Worm (Caenorhabditis elegans) whole organism, L2 larva: ENCODE measurements around the gene kin-18.

Source experiments
- C34F6.9 ChIP-seq: fragments of 150-350 bp; optimal IDR thresholded peaks from 2 replicates; lab custom pipeline; 2014; ENCODE audit warnings: missing biosample characterization, missing genetic modification characterization
- F13H6.1 ChIP-seq: sonication (generic microtip); optimal IDR thresholded peaks from 2 replicates; lab custom pipeline; 2016; ENCODE audit warnings: missing genetic modification characterization, missing compliant biosample characterization
- R02D3.7 ChIP-seq: fragments of 150-350 bp; optimal IDR thresholded peaks from 2 replicates; lab custom pipeline; 2014; ENCODE audit warnings: missing biosample characterization, missing genetic modification characterization
- Y55F3AM.14 ChIP-seq: fragments of 200-800 bp; sonication (Bioruptor generic); optimal IDR thresholded peaks from 2 replicates; lab custom pipeline; 2018; ENCODE audit warnings: mild to moderate bottlenecking, missing genetic modification characterization, missing compliant biosample characterization
- ZK546.5 ChIP-seq: sonication (generic microtip); optimal IDR thresholded peaks from 2 replicates; lab custom pipeline; 2017; ENCODE audit warnings: missing biosample characterization, missing genetic modification characterization
- alr-1 ChIP-seq: fragments of 150-350 bp; optimal IDR thresholded peaks from 2 replicates; lab custom pipeline; 2014; ENCODE audit warnings: missing biosample characterization, missing genetic modification characterization
- aly-2 ChIP-seq: fragments of 150-350 bp; optimal IDR thresholded peaks from 2 replicates; lab custom pipeline; 2014; ENCODE audit warnings: missing biosample characterization, missing genetic modification characterization
- blmp-1 ChIP-seq: sonication (generic microtip); optimal IDR thresholded peaks from 2 replicates; lab custom pipeline; 2017; ENCODE audit warnings: missing genetic modification characterization, mild to moderate bottlenecking, missing compliant biosample characterization, antibody characterized with exemption, moderate library complexity; ENCODE audit not compliant: insufficient read depth
- ceh-16 ChIP-seq: fragments of 150-350 bp; optimal IDR thresholded peaks from 2 replicates; lab custom pipeline; 2014; ENCODE audit warnings: missing biosample characterization, missing genetic modification characterization
- ceh-82 ChIP-seq: fragments of 150-350 bp; optimal IDR thresholded peaks from 2 replicates; lab custom pipeline; 2014; ENCODE audit warnings: missing biosample characterization, missing genetic modification characterization
- crh-2 ChIP-seq: sonication (generic microtip); optimal IDR thresholded peaks from 2 replicates; lab custom pipeline; 2017; ENCODE audit warnings: missing biosample characterization, missing genetic modification characterization
- dmd-4 ChIP-seq: sonication (generic microtip); optimal IDR thresholded peaks from 2 replicates; lab custom pipeline; 2017; ENCODE audit warnings: missing biosample characterization, missing genetic modification characterization
- egl-27 ChIP-seq: sonication (generic microtip); optimal IDR thresholded peaks from 3 replicates; lab custom pipeline; 2017; ENCODE audit warnings: missing biosample characterization, missing genetic modification reagents, missing genetic modification characterization
- elt-1 ChIP-seq: fragments of 150-350 bp; optimal IDR thresholded peaks from 2 replicates; lab custom pipeline; 2014; ENCODE audit warnings: missing biosample characterization, missing genetic modification characterization
- elt-3 ChIP-seq: sonication (generic microtip); optimal IDR thresholded peaks from 2 replicates; lab custom pipeline; 2017; ENCODE audit warnings: missing biosample characterization, missing genetic modification characterization
- fos-1 ChIP-seq: fragments of 150-350 bp; optimal IDR thresholded peaks from 2 replicates; lab custom pipeline; 2014; ENCODE audit warnings: missing biosample characterization, missing genetic modification characterization
- gmeb-1 ChIP-seq: fragments of 150-350 bp; optimal IDR thresholded peaks from 2 replicates; lab custom pipeline; 2014; ENCODE audit warnings: missing biosample characterization, missing genetic modification characterization
- lin-13 ChIP-seq: fragments of 150-350 bp; optimal IDR thresholded peaks from 2 replicates; lab custom pipeline; 2014; ENCODE audit warnings: missing biosample characterization, missing genetic modification reagents, missing genetic modification characterization
- lsy-2 ChIP-seq, 2 experiments: fragments of 150-350 bp in 1 of 2; sonication (generic microtip) in 1 of 2; optimal IDR thresholded peaks; 2 replicates each; lab custom pipeline; 2014 to 2017; ENCODE audit warnings: missing biosample characterization in 2 of 2, missing genetic modification characterization in 2 of 2
- mdl-1 ChIP-seq, 2 experiments: fragments of 150-350 bp in 1 of 2; sonication (generic microtip) in 1 of 2; optimal IDR thresholded peaks; 2 replicates each; lab custom pipeline; 2017; ENCODE audit warnings: missing biosample characterization in 2 of 2, missing genetic modification characterization in 2 of 2
- nhr-10 ChIP-seq: sonication (generic microtip); optimal IDR thresholded peaks from 2 replicates; lab custom pipeline; 2017; ENCODE audit warnings: missing biosample characterization, missing genetic modification characterization
- nhr-11 ChIP-seq: fragments of 150-350 bp; optimal IDR thresholded peaks from 2 replicates; lab custom pipeline; 2014; ENCODE audit warnings: missing biosample characterization, missing genetic modification characterization
- nhr-12 ChIP-seq: fragments of 150-350 bp; optimal IDR thresholded peaks from 2 replicates; lab custom pipeline; 2014; ENCODE audit warnings: missing biosample characterization, missing genetic modification characterization
- nhr-129 ChIP-seq: fragments of 150-350 bp; optimal IDR thresholded peaks from 2 replicates; lab custom pipeline; 2014; ENCODE audit warnings: missing biosample characterization, missing genetic modification characterization
- nhr-21 ChIP-seq: fragments of 150-350 bp; optimal IDR thresholded peaks from 2 replicates; lab custom pipeline; 2014; ENCODE audit warnings: missing biosample characterization, missing genetic modification characterization
- nhr-237 ChIP-seq: fragments of 150-350 bp; optimal IDR thresholded peaks from 2 replicates; lab custom pipeline; 2014; ENCODE audit warnings: missing biosample characterization, missing genetic modification characterization
- nhr-6 ChIP-seq: fragments of 150-350 bp; optimal IDR thresholded peaks from 2 replicates; lab custom pipeline; 2014; ENCODE audit warnings: missing biosample characterization, missing genetic modification characterization
- skn-1 ChIP-seq: sonication (generic microtip); optimal IDR thresholded peaks from 2 replicates; lab custom pipeline; 2017; ENCODE audit warnings: missing biosample characterization, missing genetic modification characterization
- sma-3 ChIP-seq: sonication (generic microtip); optimal IDR thresholded peaks from 2 replicates; lab custom pipeline; 2016; ENCODE audit warnings: missing genetic modification reagents, missing genetic modification characterization, missing compliant biosample characterization
- sma-9 ChIP-seq, 2 experiments: fragments of 150-350 bp in 1 of 2; sonication (generic microtip) in 1 of 2; optimal IDR thresholded peaks; 2 replicates each; lab custom pipeline; 2014 to 2016; ENCODE audit warnings: missing genetic modification characterization in 2 of 2, mild to moderate bottlenecking in 1 of 2, missing biosample characterization in 1 of 2, missing compliant biosample characterization in 1 of 2, missing genetic modification reagents in 1 of 2, moderate library complexity in 1 of 2
- snpc-4 ChIP-seq: fragments of 150-350 bp; optimal IDR thresholded peaks from 2 replicates; lab custom pipeline; 2014; ENCODE audit warnings: missing biosample characterization, missing genetic modification characterization
- unc-39 ChIP-seq: fragments of 150-350 bp; optimal IDR thresholded peaks from 2 replicates; lab custom pipeline; 2014; ENCODE audit warnings: missing biosample characterization, missing genetic modification characterization
- zag-1 ChIP-seq: fragments of 150-350 bp; optimal IDR thresholded peaks from 2 replicates; lab custom pipeline; 2014; ENCODE audit warnings: missing biosample characterization, missing genetic modification characterization

kin-18 gene

ce11 chrIII:6149467-6150072, 31.1 kb downstream of the kin-18 start, which contains the start of the genes wht-7 and Y42G9A.1:
Gene wht-7, minus strand, starts transcription at chrIII:6149597.
Gene Y42G9A.1, plus strand, starts transcription at chrIII:6149961.
- TF ChIP-seq nhr-129 (tag; lab: Kevin White, UChicago) = no peak
- no peak for TF ChIP-seq blmp-1 (tag; lab: Kevin White, UChicago)
- no peak for TF ChIP-seq crh-2 (tag; lab: Kevin White, UChicago)
- TF ChIP-seq gmeb-1 (tag; lab: Kevin White, UChicago) = peak; percentile 10
- no peak for TF ChIP-seq elt-3 (tag; lab: Kevin White, UChicago)
- no peak for TF ChIP-seq nhr-237
- TF ChIP-seq fos-1 (tag; lab: Kevin White, UChicago) = peak; percentile 67
- no peak for TF ChIP-seq dmd-4 (tag; lab: Kevin White, UChicago)
- TF ChIP-seq egl-27 = no peak
- no peak for TF ChIP-seq nhr-10 (tag; lab: Kevin White, UChicago)
- no peak for TF ChIP-seq ceh-82 (tag; lab: Kevin White, UChicago)
- no peak for TF ChIP-seq Y55F3AM.14

- TF ChIP-seq nhr-129 (tag; lab: Kevin White, UChicago) (no peak), nhr-11 (tag; lab: Kevin White, UChicago) (no peak), R02D3.7 (tag; lab: Kevin White, UChicago) (no peak), dmd-4 (tag; lab: Kevin White, UChicago) (no peak), snpc-4 (tag; lab: Kevin White, UChicago) (no peak), aly-2 (no peak), lin-13 (GFP tag; lab: Kevin White, UChicago) (no peak), nhr-21 (tag; lab: Kevin White, UChicago) (no peak), elt-3 (tag; lab: Kevin White, UChicago) (no peak), mdl-1 (tag; optimal IDR thresholded peaks at IDR 0.05; lab: Kevin White, UChicago) (no peak), zag-1 (tag; lab: Kevin White, UChicago) (no peak), fos-1 (tag; lab: Kevin White, UChicago) (no peak), Y55F3AM.14 (no peak), nhr-6 (tag; lab: Kevin White, UChicago) (no peak), sma-9 (GFP tag; optimal IDR thresholded peaks at IDR 0.05; lab: Kevin White, UChicago) (no peak), sma-9 (tag; optimal IDR thresholded peaks at IDR 0.05; lab: Kevin White, UChicago) (no peak), sma-3 (GFP tag; lab: Kevin White, UChicago) (no peak), C34F6.9 (tag; lab: Kevin White, UChicago) (no peak), elt-1 (tag; lab: Kevin White, UChicago) (no peak), egl-27 (no peak), unc-39 (tag; lab: Kevin White, UChicago) (no peak)
Observed at ce11 chrIII:6154586-6154985, 36.2 kb downstream of the kin-18 start.

ce11 chrIII:6155787-6156186, 37.4 kb downstream of the kin-18 start:
- TF ChIP-seq nhr-11 (tag; lab: Kevin White, UChicago) (no peak), elt-1 (tag; lab: Kevin White, UChicago) (no peak), blmp-1 (tag; lab: Kevin White, UChicago) (no peak), ZK546.5 (tag; lab: Kevin White, UChicago) (no peak), nhr-12 (tag; lab: Kevin White, UChicago) (no peak), aly-2 (no peak), alr-1 (tag; lab: Kevin White, UChicago) (no peak), lsy-2 (tag; optimal IDR thresholded peaks at IDR 0.05; lab: Kevin White, UChicago) (no peak), F13H6.1 (tag; lab: Kevin White, UChicago) (peak; percentile 23), nhr-237 (no peak), C34F6.9 (tag; lab: Kevin White, UChicago) (peak; percentile 33), ceh-16 (tag; lab: Kevin White, UChicago) (no peak), gmeb-1 (tag; lab: Kevin White, UChicago) (no peak), skn-1 (tag; lab: Kevin White, UChicago) (no peak)

- TF ChIP-seq F13H6.1 (tag; lab: Kevin White, UChicago) (peak; percentile 69), egl-27 (no peak), sma-9 (GFP tag; optimal IDR thresholded peaks at IDR 0.05; lab: Kevin White, UChicago) (peak; percentile 71), sma-9 (tag; optimal IDR thresholded peaks at IDR 0.05; lab: Kevin White, UChicago) (no peak), nhr-129 (tag; lab: Kevin White, UChicago) (peak; percentile 56)
Observed at ce11 chrIII:6157708-6158321, 39.4 kb downstream of the kin-18 start, which contains the start of gene anmt-2. Gene anmt-2, minus strand, starts transcription at chrIII:6157758.
